Worm (Caenorhabditis elegans) whole organism, L1 larva: ENCODE data around the gene haf-8.

Source experiments
- C04F5.9 ChIP-seq: sonication (generic microtip); optimal IDR thresholded peaks from 2 replicates; lab custom pipeline; 2016; ENCODE audit warnings: missing genetic modification characterization, missing compliant biosample characterization
- C16A3.4 ChIP-seq: fragments of 150-350 bp; optimal IDR thresholded peaks from 2 replicates; lab custom pipeline; 2014; ENCODE audit warnings: missing biosample characterization, missing genetic modification characterization
- C34B4.2 ChIP-seq: sonication (generic microtip); optimal IDR thresholded peaks from 2 replicates; lab custom pipeline; 2017; ENCODE audit warnings: mild to moderate bottlenecking, missing genetic modification characterization, missing compliant biosample characterization
- Y116A8C.19 ChIP-seq: sonication (generic microtip); optimal IDR thresholded peaks from 2 replicates; lab custom pipeline; 2016; ENCODE audit warnings: missing compliant biosample characterization, missing genetic modification characterization, borderline replicate concordance
- aha-1 ChIP-seq: fragments of 150-350 bp; optimal IDR thresholded peaks from 2 replicates; lab custom pipeline; 2014; ENCODE audit warnings: missing biosample characterization, missing genetic modification characterization
- alr-1 ChIP-seq: fragments of 200-800 bp; sonication (Bioruptor generic); optimal IDR thresholded peaks from 2 replicates; lab custom pipeline; 2018; ENCODE audit warnings: borderline replicate concordance, mild to moderate bottlenecking, missing genetic modification characterization, missing compliant biosample characterization
- ama-1 ChIP-seq: fragments of 150-350 bp; optimal IDR thresholded peaks from 2 replicates; lab custom pipeline; 2014
- blmp-1 ChIP-seq: fragments of 150-350 bp; optimal IDR thresholded peaks from 2 replicates; lab custom pipeline; 2014; ENCODE audit warnings: missing biosample characterization, missing genetic modification characterization
- ceh-8 ChIP-seq: fragments of 200-800 bp; sonication (Bioruptor generic); optimal IDR thresholded peaks from 2 replicates; lab custom pipeline; 2018; ENCODE audit warnings: mild to moderate bottlenecking, missing genetic modification characterization, moderate library complexity, missing compliant biosample characterization
- ces-1 ChIP-seq: fragments of 150-350 bp; optimal IDR thresholded peaks from 2 replicates; lab custom pipeline; 2014; ENCODE audit warnings: missing biosample characterization, missing genetic modification reagents, missing genetic modification characterization
- dpl-1 ChIP-seq, 3 experiments: fragments of 150-350 bp in 2 of 3; sonication (generic microtip) in 1 of 3; optimal IDR thresholded peaks; 2 replicates each; lab custom pipeline; 2014 to 2017; ENCODE audit warnings: missing biosample characterization in 3 of 3, missing genetic modification characterization in 3 of 3, missing genetic modification reagents in 3 of 3
- elt-2 ChIP-seq: sonication (generic microtip); optimal IDR thresholded peaks from 2 replicates; lab custom pipeline; 2016; ENCODE audit warnings: missing genetic modification characterization, mild to moderate bottlenecking, inconsistent platforms, missing compliant biosample characterization, missing genetic modification reagents
- elt-3 ChIP-seq, 6 experiments: fragments of 150-350 bp in 1 of 6; sonication (generic microtip); optimal IDR thresholded peaks; 2 replicates each; lab custom pipeline; 2017 to 2018; ENCODE audit warnings: missing biosample characterization in 6 of 6, missing genetic modification characterization in 6 of 6, inconsistent platforms in 1 of 6
- ets-5 ChIP-seq: fragments of 200-800 bp; sonication (Bioruptor generic); IDR thresholded peaks from 2 replicates; pipeline ENCODE4 v1.3.6; 2022; ENCODE audit warnings: missing genetic modification characterization, missing compliant biosample characterization
- fkh-4 ChIP-seq: sonication (generic microtip); optimal IDR thresholded peaks from 2 replicates; lab custom pipeline; 2016; ENCODE audit warnings: missing compliant biosample characterization, missing genetic modification characterization, borderline replicate concordance
- fkh-8 ChIP-seq: sonication (generic microtip); optimal IDR thresholded peaks from 2 replicates; lab custom pipeline; 2016; ENCODE audit warnings: mild to moderate bottlenecking, missing genetic modification characterization, missing compliant biosample characterization
- hlh-4 ChIP-seq: sonication (generic microtip); optimal IDR thresholded peaks from 2 replicates; lab custom pipeline; 2016; ENCODE audit warnings: mild to moderate bottlenecking, missing genetic modification characterization, missing compliant biosample characterization
- isw-1 ChIP-seq: fragments of 200-800 bp; sonication (Bioruptor generic); IDR thresholded peaks from 2 replicates; pipeline ENCODE4 v1.3.6; 2022; ENCODE audit warnings: missing genetic modification characterization, missing compliant biosample characterization
- lin-13 ChIP-seq: fragments of 150-350 bp; optimal IDR thresholded peaks from 2 replicates; lab custom pipeline; 2014; ENCODE audit warnings: missing biosample characterization, missing genetic modification reagents, missing genetic modification characterization
- mef-2 ChIP-seq: fragments of 150-350 bp; optimal IDR thresholded peaks from 2 replicates; lab custom pipeline; 2014; ENCODE audit warnings: missing biosample characterization, missing genetic modification characterization
- nhr-11 ChIP-seq: fragments of 150-350 bp; optimal IDR thresholded peaks from 2 replicates; lab custom pipeline; 2014; ENCODE audit warnings: missing biosample characterization, missing genetic modification characterization
- nhr-28 ChIP-seq: fragments of 150-350 bp; optimal IDR thresholded peaks from 2 replicates; lab custom pipeline; 2014; ENCODE audit warnings: missing biosample characterization, missing genetic modification characterization
- nhr-47 ChIP-seq: sonication (generic microtip); optimal IDR thresholded peaks from 2 replicates; lab custom pipeline; 2016; ENCODE audit warnings: mild to moderate bottlenecking, missing genetic modification characterization, moderate library complexity, missing compliant biosample characterization
- nhr-71 ChIP-seq: sonication (generic microtip); optimal IDR thresholded peaks from 2 replicates; lab custom pipeline; 2016; ENCODE audit warnings: mild to moderate bottlenecking, missing genetic modification characterization, moderate library complexity, missing compliant biosample characterization
- nhr-77 ChIP-seq: fragments of 150-350 bp; optimal IDR thresholded peaks from 2 replicates; lab custom pipeline; 2014; ENCODE audit warnings: missing biosample characterization, missing genetic modification characterization
- nhr-84 ChIP-seq: sonication (generic microtip); optimal IDR thresholded peaks from 2 replicates; lab custom pipeline; 2017; ENCODE audit warnings: missing biosample characterization, missing genetic modification characterization
- nhr-90 ChIP-seq: sonication (generic microtip); optimal IDR thresholded peaks from 2 replicates; lab custom pipeline; 2016; ENCODE audit warnings: mild to moderate bottlenecking, missing genetic modification characterization, missing compliant biosample characterization; ENCODE audit not compliant: poor library complexity
- sox-4 ChIP-seq: sonication (generic microtip); optimal IDR thresholded peaks from 2 replicates; lab custom pipeline; 2016; ENCODE audit warnings: missing genetic modification characterization, missing compliant biosample characterization
- sptf-1 ChIP-seq: fragments of 150-350 bp; optimal IDR thresholded peaks from 2 replicates; lab custom pipeline; 2014; ENCODE audit warnings: missing biosample characterization, missing genetic modification characterization
- swsn-7 ChIP-seq: sonication (generic microtip); optimal IDR thresholded peaks from 2 replicates; lab custom pipeline; 2016; ENCODE audit warnings: missing genetic modification characterization, missing compliant biosample characterization
- tbx-2 ChIP-seq: sonication (generic microtip); optimal IDR thresholded peaks from 2 replicates; lab custom pipeline; 2016; ENCODE audit warnings: missing genetic modification characterization, missing compliant biosample characterization
- tlp-1 ChIP-seq: fragments of 150-350 bp; optimal IDR thresholded peaks from 2 replicates; lab custom pipeline; 2014; ENCODE audit warnings: missing biosample characterization, missing genetic modification characterization
- unc-86 ChIP-seq: sonication (generic microtip); optimal IDR thresholded peaks from 2 replicates; lab custom pipeline; 2016; ENCODE audit warnings: missing genetic modification characterization, missing compliant biosample characterization
- xbp-1 ChIP-seq: sonication (generic microtip); optimal IDR thresholded peaks from 2 replicates; lab custom pipeline; 2016; ENCODE audit warnings: missing genetic modification characterization, missing compliant biosample characterization
- zag-1 ChIP-seq: fragments of 150-350 bp; optimal IDR thresholded peaks from 2 replicates; lab custom pipeline; 2014; ENCODE audit warnings: missing biosample characterization, missing genetic modification characterization
- ztf-11 ChIP-seq, 2 experiments: sonication (generic microtip); optimal IDR thresholded peaks; 2 replicates each; lab custom pipeline; 2016 to 2017; ENCODE audit warnings: missing genetic modification characterization in 2 of 2, missing biosample characterization in 1 of 2, missing compliant biosample characterization in 1 of 2

Gene haf-8

ce11 chrIV:14704952-14705351 lies 5.2 kb upstream of the haf-8 start:
- no peak for TF ChIP-seq fkh-8
- no peak for TF ChIP-seq C04F5.9 (tag; lab: Kevin White, UChicago)
- no peak for TF ChIP-seq Y116A8C.19
- TF ChIP-seq dpl-1 (GFP tag; optimal IDR thresholded peaks at IDR 0.05; lab: Kevin White, UChicago), result no peak

ce11 chrIV:14704155-14704554 lies 4.4 kb upstream of the haf-8 start, which contains the start of gene Y57G11C.40:
TSS of gene Y57G11C.40 (minus strand) at chrIV:14704255.
- TF ChIP-seq zag-1 (tag; lab: Kevin White, UChicago) (no peak), aha-1 (no peak), nhr-90 (tag; lab: Kevin White, UChicago) (no peak), ets-5 (GFP tag; lab: Robert Waterston, UW) (no peak), unc-86 (tag; lab: Kevin White, UChicago) (no peak), nhr-28 (tag; lab: Kevin White, UChicago) (no peak), ceh-8 (GFP tag; lab: Kevin White, UChicago) (no peak), ztf-11 (tag; optimal IDR thresholded peaks at IDR 0.05; lab: Kevin White, UChicago) (no peak), nhr-77 (tag; lab: Kevin White, UChicago) (no peak), tbx-2 (tag; lab: Kevin White, UChicago) (no peak), mef-2 (tag; lab: Kevin White, UChicago) (no peak), swsn-7 (tag; lab: Kevin White, UChicago) (no peak), sptf-1 (tag; lab: Kevin White, UChicago) (no peak), lin-13 (GFP tag; lab: Kevin White, UChicago) (no peak), fkh-4 (tag; lab: Kevin White, UChicago) (no peak), tlp-1 (no peak)

ce11 chrIV:14687716-14688115 lies 12.0 kb downstream of the haf-8 start:
- TF ChIP-seq C34B4.2 (tag; lab: Kevin White, UChicago), result no peak
- no peak for TF ChIP-seq unc-86 (tag; lab: Kevin White, UChicago)
- no peak for TF ChIP-seq tbx-2 (tag; lab: Kevin White, UChicago)
- TF ChIP-seq nhr-47, result no peak
- TF ChIP-seq xbp-1 (tag; lab: Kevin White, UChicago), result no peak
- no peak for TF ChIP-seq ama-1
- no peak for TF ChIP-seq dpl-1 (GFP tag; optimal IDR thresholded peaks at IDR 0.05; lab: Kevin White, UChicago)
- TF ChIP-seq hlh-4 (tag; lab: Kevin White, UChicago), result no peak
- TF ChIP-seq nhr-71, result no peak
- no peak for TF ChIP-seq alr-1 (tag; lab: Kevin White, UChicago)

ce11 chrIV:14679060-14679459 lies 20.7 kb downstream of the haf-8 start:
- TF ChIP-seq hlh-4 (tag; lab: Kevin White, UChicago) (no peak), sptf-1 (tag; lab: Kevin White, UChicago) (no peak), nhr-84 (tag; lab: Kevin White, UChicago) (no peak), C16A3.4 (tag; lab: Kevin White, UChicago) (no peak), elt-3 (tag; optimal IDR thresholded peaks at IDR 0.05; lab: Kevin White, UChicago) (peak in 1 of 6 experiments; percentile 11), zag-1 (tag; lab: Kevin White, UChicago) (no peak), isw-1 (GFP tag; lab: Robert Waterston, UW) (no peak), blmp-1 (tag; lab: Kevin White, UChicago) (peak; percentile 62), nhr-11 (tag; lab: Kevin White, UChicago) (no peak), sox-4 (tag; lab: Kevin White, UChicago) (no peak), ces-1 (no peak), elt-2 (tag; lab: Kevin White, UChicago) (no peak)
